Fruit fly (Drosophila melanogaster) whole organism, prepupa: Measurements from ENCODE around the gene RpL17.
A peak's percentile ranks its signal among the peaks of the same experiment; 100 is the strongest.

Source experiments
- Blimp-1 ChIP-seq: fragments of 200-800 bp; sonication (Bioruptor generic); optimal IDR thresholded peaks from 3 replicates; lab custom pipeline; 2017; ENCODE audit warnings: missing biosample characterization, missing genetic modification characterization, mild to moderate bottlenecking, moderate library complexity, missing genetic modification reagents
- CG10631 ChIP-seq: fragments of 200-800 bp; sonication (Bioruptor generic); optimal IDR thresholded peaks from 2 replicates; lab custom pipeline; 2016; ENCODE audit warnings: missing biosample characterization, missing genetic modification characterization
- CG10669 ChIP-seq: fragments of 200-800 bp; sonication (Bioruptor generic); optimal IDR thresholded peaks from 3 replicates; lab custom pipeline; 2018; ENCODE audit warnings: missing biosample characterization, mild to moderate bottlenecking, missing genetic modification characterization, moderate library complexity
- CG11294 ChIP-seq: fragments of 200-800 bp; sonication (Bioruptor generic); IDR thresholded peaks from 2 replicates; pipeline ENCODE4 v1.3.6; 2022; ENCODE audit warnings: missing biosample characterization, missing genetic modification characterization
- CG11902 ChIP-seq: fragments of 200-800 bp; sonication (Bioruptor generic); optimal IDR thresholded peaks from 3 replicates; lab custom pipeline; 2016; ENCODE audit warnings: missing biosample characterization, missing genetic modification characterization
- CG15336 ChIP-seq: fragments of 200-800 bp; sonication (Bioruptor generic); IDR thresholded peaks from 2 replicates; pipeline ENCODE4 v1.3.6; 2022; ENCODE audit warnings: missing biosample characterization, missing genetic modification characterization
- CG1621 ChIP-seq: fragments of 200-800 bp; sonication (Bioruptor generic); optimal IDR thresholded peaks from 3 replicates; lab custom pipeline; 2018; ENCODE audit warnings: missing biosample characterization, mild to moderate bottlenecking, missing genetic modification characterization
- CG16779 ChIP-seq: fragments of 200-800 bp; sonication (Bioruptor generic); optimal IDR thresholded peaks from 3 replicates; lab custom pipeline; 2017; ENCODE audit warnings: missing biosample characterization, mild to moderate bottlenecking, missing genetic modification characterization
- CG3032 ChIP-seq: fragments of 200-800 bp; optimal IDR thresholded peaks from 2 replicates; lab custom pipeline; 2019; ENCODE audit warnings: missing biosample characterization, mild to moderate bottlenecking, missing genetic modification characterization, moderate library complexity
- CG31627 ChIP-seq: fragments of 200-800 bp; sonication (Bioruptor generic); optimal IDR thresholded peaks from 3 replicates; lab custom pipeline; 2016; ENCODE audit warnings: missing biosample characterization, missing genetic modification characterization
- CG34406 ChIP-seq: fragments of 200-800 bp; sonication (Bioruptor generic); optimal IDR thresholded peaks from 3 replicates; lab custom pipeline; 2016; ENCODE audit warnings: missing biosample characterization, missing genetic modification characterization
- CG3919 ChIP-seq: fragments of 200-800 bp; sonication (Bioruptor generic); optimal IDR thresholded peaks from 3 replicates; lab custom pipeline; 2016; ENCODE audit warnings: missing biosample characterization, missing genetic modification characterization
- CG4318 ChIP-seq: fragments of 200-800 bp; sonication (Bioruptor generic); optimal IDR thresholded peaks from 3 replicates; lab custom pipeline; 2017; ENCODE audit warnings: missing biosample characterization, mild to moderate bottlenecking, missing genetic modification characterization
- CG6163 ChIP-seq: fragments of 200-800 bp; sonication (Bioruptor generic); IDR thresholded peaks from 3 replicates; pipeline ENCODE4 v1.3.6; 2022; ENCODE audit warnings: missing biosample characterization, missing genetic modification characterization
- CG6854 ChIP-seq: fragments of 200-800 bp; sonication (Bioruptor generic); optimal IDR thresholded peaks from 2 replicates; lab custom pipeline; 2017; ENCODE audit warnings: missing biosample characterization, mild to moderate bottlenecking, missing genetic modification characterization
- CG7368 ChIP-seq: fragments of 200-800 bp; sonication (Bioruptor generic); optimal IDR thresholded peaks from 3 replicates; lab custom pipeline; 2016; ENCODE audit warnings: missing biosample characterization, missing genetic modification characterization
- CG8119 ChIP-seq: fragments of 200-800 bp; sonication (Bioruptor generic); IDR thresholded peaks from 3 replicates; pipeline ENCODE4 v1.3.6; 2022; ENCODE audit warnings: missing biosample characterization, missing genetic modification characterization
- CG8319 ChIP-seq: fragments of 200-800 bp; sonication (Bioruptor generic); optimal IDR thresholded peaks from 3 replicates; lab custom pipeline; 2016; ENCODE audit warnings: missing biosample characterization, missing genetic modification characterization
- Eip75B ChIP-seq: fragments of 200-800 bp; sonication (Bioruptor generic); optimal IDR thresholded peaks from 3 replicates; lab custom pipeline; 2016; ENCODE audit warnings: missing biosample characterization, missing genetic modification characterization
- Eip78C ChIP-seq: fragments of 200-800 bp; sonication (Bioruptor generic); peaks from one replicate; lab custom pipeline; 2016; ENCODE audit warnings: missing biosample characterization, missing genetic modification characterization
- Ets21C ChIP-seq: fragments of 200-800 bp; sonication (Bioruptor generic); optimal IDR thresholded peaks from 3 replicates; lab custom pipeline; 2016; ENCODE audit warnings: missing biosample characterization, missing genetic modification characterization
- Ets96B ChIP-seq: fragments of 200-800 bp; optimal IDR thresholded peaks from 2 replicates; lab custom pipeline; 2019; ENCODE audit warnings: missing biosample characterization, mild to moderate bottlenecking, missing genetic modification characterization, moderate library complexity
- Hr38 ChIP-seq: sonication (Bioruptor generic); optimal IDR thresholded peaks from 2 replicates; lab custom pipeline; 2016; ENCODE audit warnings: missing biosample characterization, missing genetic modification characterization
- Hr4 ChIP-seq: fragments of 200-800 bp; sonication (Bioruptor generic); optimal IDR thresholded peaks from 3 replicates; lab custom pipeline; 2016; ENCODE audit warnings: missing biosample characterization, missing genetic modification characterization
- Met ChIP-seq: fragments of 200-800 bp; sonication (Bioruptor generic); optimal IDR thresholded peaks from 3 replicates; lab custom pipeline; 2016; ENCODE audit warnings: missing biosample characterization, missing genetic modification characterization
- OdsH ChIP-seq: fragments of 200-800 bp; sonication (Bioruptor generic); optimal IDR thresholded peaks from 3 replicates; lab custom pipeline; 2016; ENCODE audit warnings: missing biosample characterization, missing genetic modification characterization
- Smox ChIP-seq: fragments of 200-800 bp; sonication (Bioruptor generic); optimal IDR thresholded peaks from 3 replicates; lab custom pipeline; 2016; ENCODE audit warnings: missing biosample characterization, missing genetic modification characterization
- Sox102F ChIP-seq: fragments of 200-800 bp; sonication (Bioruptor generic); optimal IDR thresholded peaks from 2 replicates; lab custom pipeline; 2016; ENCODE audit warnings: missing biosample characterization, mild to moderate bottlenecking, missing genetic modification characterization
- Sox14 ChIP-seq: fragments of 200-800 bp; sonication (Bioruptor generic); optimal IDR thresholded peaks from 3 replicates; lab custom pipeline; 2016; ENCODE audit warnings: missing biosample characterization, missing genetic modification characterization
- Sox15 ChIP-seq: fragments of 200-800 bp; sonication (Bioruptor generic); optimal IDR thresholded peaks from 3 replicates; lab custom pipeline; 2016; ENCODE audit warnings: missing biosample characterization, missing genetic modification characterization
- dac ChIP-seq: fragments of 200-800 bp; sonication (Bioruptor generic); optimal IDR thresholded peaks from 2 replicates; lab custom pipeline; 2017; ENCODE audit warnings: missing biosample characterization, mild to moderate bottlenecking, missing genetic modification characterization
- dsx ChIP-seq: fragments of 200-800 bp; optimal IDR thresholded peaks from 3 replicates; lab custom pipeline; 2019; ENCODE audit warnings: missing biosample characterization, mild to moderate bottlenecking, missing genetic modification characterization, moderate library complexity; ENCODE audit not compliant: poor library complexity, severe bottlenecking
- eg ChIP-seq: fragments of 200-800 bp; sonication (Bioruptor generic); IDR thresholded peaks from 3 replicates; pipeline ENCODE4 v1.3.6; 2022; ENCODE audit warnings: missing biosample characterization, missing genetic modification characterization
- fd59A ChIP-seq: fragments of 200-800 bp; sonication (Bioruptor generic); optimal IDR thresholded peaks from 2 replicates; lab custom pipeline; 2017; ENCODE audit warnings: missing biosample characterization, mild to moderate bottlenecking, missing genetic modification characterization, missing genetic modification reagents
- fd85E ChIP-seq: fragments of 200-800 bp; sonication (Bioruptor generic); optimal IDR thresholded peaks from 3 replicates; lab custom pipeline; 2016; ENCODE audit warnings: missing biosample characterization, missing genetic modification characterization
- net ChIP-seq: fragments of 200-800 bp; sonication (Bioruptor generic); optimal IDR thresholded peaks from 3 replicates; lab custom pipeline; 2016; ENCODE audit warnings: missing biosample characterization, missing genetic modification characterization
- pdm3 ChIP-seq: fragments of 200-800 bp; sonication (Bioruptor generic); optimal IDR thresholded peaks from 3 replicates; lab custom pipeline; 2016; ENCODE audit warnings: missing biosample characterization, missing genetic modification characterization
- salr ChIP-seq, 2 experiments: fragments of 200-800 bp; sonication (Bioruptor generic); optimal IDR thresholded peaks; 3 replicates each; lab custom pipeline; 2016 to 2018; ENCODE audit warnings: missing biosample characterization in 2 of 2, missing genetic modification characterization in 2 of 2, mild to moderate bottlenecking in 1 of 2
- spab ChIP-seq: fragments of 200-800 bp; sonication (Bioruptor generic); optimal IDR thresholded peaks from 2 replicates; lab custom pipeline; 2017; ENCODE audit warnings: missing biosample characterization, mild to moderate bottlenecking, missing genetic modification characterization, missing genetic modification reagents
- ss ChIP-seq, 2 experiments: fragments of 200-800 bp; sonication (Bioruptor generic); optimal IDR thresholded peaks; 2 replicates in 1 of 2; 3 replicates in 1 of 2; lab custom pipeline; 2017 to 2018; ENCODE audit warnings: mild to moderate bottlenecking in 2 of 2, missing biosample characterization in 2 of 2, missing genetic modification characterization in 2 of 2, moderate library complexity in 1 of 2
- svp ChIP-seq: fragments of 200-800 bp; sonication (Bioruptor generic); peaks from one replicate; lab custom pipeline; 2016; ENCODE audit warnings: missing biosample characterization, missing genetic modification characterization
- topi ChIP-seq: fragments of 200-800 bp; sonication (Bioruptor generic); optimal IDR thresholded peaks from 3 replicates; lab custom pipeline; 2016; ENCODE audit warnings: missing biosample characterization, missing genetic modification characterization
- vri ChIP-seq: fragments of 200-800 bp; sonication (Bioruptor generic); optimal IDR thresholded peaks from 3 replicates; lab custom pipeline; 2016; ENCODE audit warnings: missing biosample characterization, mild to moderate bottlenecking, missing genetic modification characterization

Gene RpL17

DNA sequence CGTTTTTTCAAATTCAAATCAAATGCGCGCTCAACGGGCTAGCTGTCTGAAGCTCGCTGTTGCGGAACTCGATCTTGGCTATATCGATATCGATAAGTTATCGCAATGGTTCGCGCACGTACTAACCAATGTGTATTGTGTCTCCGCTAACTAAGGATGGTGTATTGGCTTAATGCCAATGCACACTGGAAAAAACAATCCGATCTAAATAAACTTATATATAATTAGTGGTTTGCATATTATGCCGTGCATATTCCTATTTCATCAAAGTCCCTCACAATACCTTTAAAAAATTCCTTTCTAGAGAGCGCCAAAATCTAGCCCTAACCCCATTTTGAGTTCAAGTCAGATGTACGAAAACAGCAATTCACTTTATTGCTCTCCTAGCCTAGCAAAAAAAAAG is 2.9 kb downstream of the RpL17 start (continued):
- peak; percentile 46; the same call in 2 of the 3 replicates for TF ChIP-seq CG8119 (GFP tag; lab: Robert Waterston, UW)
- TF ChIP-seq Sox15 (GFP tag; lab: Kevin White, UChicago) = no peak
- TF ChIP-seq salr (GFP tag; optimal IDR thresholded peaks at IDR 0.05; lab: Kevin White, UChicago) = no peak
- peak; percentile 43 for TF ChIP-seq Sox14 (GFP tag; lab: Kevin White, UChicago)
- peak; percentile 25 for TF ChIP-seq CG3919 (GFP tag; lab: Kevin White, UChicago)
- TF ChIP-seq eg = peak; percentile 71
- peak; percentile 40 for TF ChIP-seq Smox (GFP tag; lab: Kevin White, UChicago)
- TF ChIP-seq CG10669 (GFP tag; lab: Kevin White, UChicago) = peak; percentile 10
- TF ChIP-seq CG1621 (tag; lab: Kevin White, UChicago) = no peak
- TF ChIP-seq svp (GFP tag; lab: Kevin White, UChicago) = peak; percentile 76
- no peak for TF ChIP-seq dsx
- peak; percentile 77 for TF ChIP-seq Eip78C (GFP tag; lab: Kevin White, UChicago)
- no peak for TF ChIP-seq CG7368 (GFP tag; lab: Kevin White, UChicago)
- peak; percentile 11 for TF ChIP-seq OdsH
- TF ChIP-seq CG15336 (GFP tag; lab: Robert Waterston, UW) = peak; percentile 70
- peak; percentile 55 for TF ChIP-seq Eip75B (GFP tag; lab: Kevin White, UChicago)
- peak; percentile 23 for TF ChIP-seq Ets96B
- peak; percentile 18 for TF ChIP-seq Sox102F (GFP tag; lab: Kevin White, UChicago)
- no peak for TF ChIP-seq CG10631
- TF ChIP-seq CG8319 = no peak
- peak; percentile 6 for TF ChIP-seq CG34406
- no peak for TF ChIP-seq spab (GFP tag; lab: Kevin White, UChicago)
- TF ChIP-seq Hr38 (GFP tag; lab: Kevin White, UChicago) = no peak
- TF ChIP-seq ss (GFP tag; optimal IDR thresholded peaks at IDR 0.05; lab: Kevin White, UChicago) = no peak
- TF ChIP-seq fd85E = no peak
- TF ChIP-seq CG16779 = no peak
- no peak for TF ChIP-seq fd59A (GFP tag; lab: Kevin White, UChicago)
- TF ChIP-seq Ets21C (GFP tag; lab: Kevin White, UChicago) = no peak
- TF ChIP-seq Met (GFP tag; lab: Kevin White, UChicago) = peak; percentile 19
- TF ChIP-seq CG11294 (GFP tag; lab: Robert Waterston, UW) = no peak; the same call in 1 of the 2 replicates
- TF ChIP-seq pdm3 = peak; percentile 38
- peak; percentile 49 for TF ChIP-seq Hr4
- TF ChIP-seq CG11902 (GFP tag; lab: Kevin White, UChicago) = no peak
- no peak for TF ChIP-seq CG6854
- peak; percentile 60; the same call in 2 of the 3 replicates for TF ChIP-seq CG6163 (GFP tag; lab: Robert Waterston, UW)
- TF ChIP-seq net (GFP tag; lab: Kevin White, UChicago) = peak; percentile 7
- TF ChIP-seq topi (GFP tag; lab: Kevin White, UChicago) = peak; percentile 38
- TF ChIP-seq vri (GFP tag; lab: Kevin White, UChicago) = peak; percentile 12

dm6 chrX:6739936-6740668 is 3.9 kb downstream of the RpL17 start, which contains the start of gene CG3168:
Gene CG3168, minus strand, starts transcription at chrX:6739986.
- TF ChIP-seq Blimp-1 (GFP tag; lab: Kevin White, UChicago) = no peak
- no peak for TF ChIP-seq CG3032 (tag; lab: Kevin White, UChicago)
- no peak for TF ChIP-seq dac (GFP tag; lab: Kevin White, UChicago)
- TF ChIP-seq ss (GFP tag; optimal IDR thresholded peaks at IDR 0.05; lab: Kevin White, UChicago) = peak in 1 of 2 experiments; percentile 16
- no peak for TF ChIP-seq Met (GFP tag; lab: Kevin White, UChicago)
- peak; percentile 87 for TF ChIP-seq svp (GFP tag; lab: Kevin White, UChicago)
- no peak for TF ChIP-seq CG4318 (GFP tag; lab: Kevin White, UChicago)
- TF ChIP-seq pdm3 = no peak
- no peak for TF ChIP-seq CG31627 (GFP tag; lab: Kevin White, UChicago)
